ENCODE assay signal across 3 worm cellular contexts in the genomic region with DNA sequence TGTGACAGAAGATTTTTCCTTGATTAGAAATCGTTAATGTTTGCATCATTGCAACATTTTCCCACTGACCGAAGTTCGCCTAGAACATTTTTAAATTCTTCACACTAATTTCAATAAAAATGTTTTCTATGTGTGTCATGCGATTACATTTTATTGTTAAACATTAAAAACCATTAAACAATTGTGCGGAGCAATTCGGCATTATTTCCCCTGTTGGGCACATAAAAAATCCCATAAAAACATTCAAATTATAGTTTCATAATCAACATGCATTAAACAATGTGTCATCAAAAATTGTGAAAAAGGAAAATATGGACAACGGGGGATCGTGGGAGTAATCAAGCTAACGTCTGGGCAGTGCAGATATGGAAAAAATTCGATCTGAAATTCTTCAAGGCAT.
TF ChIP-seq lines count a peak whose summit lies in the region.
"Not testable (repeated sequence)": the region's sequence is repeated elsewhere in the genome, so short reads cannot be mapped to it uniquely, and the experiment has no call there.

No protein-coding gene starts in this region.

TF ChIP-seq in whole organism, L2 larva, 48 proteins besides CTCF, POLR2A, EP300 and RAD21:
- TF ChIP-seq fos-1 (tag; optimal IDR thresholded peaks at IDR 0.05; lab: Kevin White, UChicago), result peak; percentile 18

TF ChIP-seq in whole organism, L3 larva, 47 proteins besides CTCF, POLR2A, EP300 and RAD21:
- TF ChIP-seq elt-2 (tag; optimal IDR thresholded peaks at IDR 0.05; lab: Kevin White, UChicago) (peak; percentile 56), pqm-1 (tag; optimal IDR thresholded peaks at IDR 0.05; lab: Kevin White, UChicago) (peak; percentile 8)

TF ChIP-seq in whole organism, L4 larva, 104 proteins besides CTCF, POLR2A, EP300 and RAD21:
- TF ChIP-seq tra-1 (GFP tag; IDR thresholded peaks at IDR 0.05; lab: Robert Waterston, UW), result peak; percentile 26; the same call in 1 of the 2 replicates
- TF ChIP-seq php-3 (GFP tag; IDR thresholded peaks at IDR 0.05; lab: Robert Waterston, UW), result peak; percentile 98
- TF ChIP-seq daf-16 (GFP tag; optimal IDR thresholded peaks at IDR 0.05; lab: Kevin White, UChicago), result not testable (repeated sequence)
- peak; percentile 31 for TF ChIP-seq daf-16 (tag; optimal IDR thresholded peaks at IDR 0.05; lab: Kevin White, UChicago)
TF ChIP-seq in whole organism, L4 larva: peak in this region for 3; not testable (repeated sequence) for 101.
